Worm (Caenorhabditis elegans): Measurements from ENCODE around the gene Y6G8.8.

Gene Y6G8.8

DNA sequence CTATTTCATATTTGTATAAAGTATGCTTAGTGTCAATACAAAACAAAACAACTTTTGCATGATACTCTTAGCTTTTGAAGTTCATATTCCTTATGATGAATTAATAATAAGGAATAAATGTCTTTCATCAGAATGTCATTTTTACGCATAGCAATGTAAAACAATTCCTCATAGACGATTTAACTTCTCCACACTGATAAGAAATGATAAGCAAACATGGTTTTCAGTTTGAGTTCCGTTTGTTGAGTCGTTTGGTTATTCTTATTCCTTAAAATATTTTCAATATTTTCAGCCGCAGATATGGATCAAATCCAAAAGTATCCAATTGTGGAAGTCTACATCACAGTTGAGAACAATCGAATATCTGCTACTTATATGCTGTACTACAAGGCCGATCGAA lies 4.5 kb downstream of the Y6G8.8 start, which contains the start of gene F57G4.11:
F57G4.11 (plus strand) TSS at position 301 of the 400 bp plus-strand sequence.
- no peak for TF ChIP-seq sptf-1 (tag; optimal IDR thresholded peaks at IDR 0.05)
- no peak for TF ChIP-seq ham-2 (GFP tag; optimal IDR thresholded peaks at IDR 0.05)
- TF ChIP-seq unc-39 (tag; optimal IDR thresholded peaks at IDR 0.05), result no peak
- TF ChIP-seq ceh-83 (GFP tag; optimal IDR thresholded peaks at IDR 0.05), result no peak
- TF ChIP-seq bed-3 (GFP tag; optimal IDR thresholded peaks at IDR 0.05), result no peak
- no peak for TF ChIP-seq nhr-76 (tag; optimal IDR thresholded peaks at IDR 0.05)
- TF ChIP-seq unc-62 (GFP tag; optimal IDR thresholded peaks at IDR 0.05), result no peak
- TF ChIP-seq mab-5 (tag; optimal IDR thresholded peaks at IDR 0.05), result no peak
- TF ChIP-seq tbx-8 (GFP tag; optimal IDR thresholded peaks at IDR 0.05), result no peak
- TF ChIP-seq pha-4 (tag; optimal IDR thresholded peaks at IDR 0.05), result no peak

- no peak for TF ChIP-seq pha-4 (tag; optimal IDR thresholded peaks at IDR 0.05)
- TF ChIP-seq hlh-1 (tag; optimal IDR thresholded peaks at IDR 0.05), result no peak
- no peak for TF ChIP-seq elt-1 (tag; optimal IDR thresholded peaks at IDR 0.05; ENCODE audit: borderline replicate concordance, insufficient read depth)
- no peak for TF ChIP-seq unc-62 (GFP tag; optimal IDR thresholded peaks at IDR 0.05)
- no peak for TF ChIP-seq unc-120 (tag; optimal IDR thresholded peaks at IDR 0.05; ENCODE audit: poor library complexity, severe bottlenecking)
- TF ChIP-seq lin-13 (tag; optimal IDR thresholded peaks at IDR 0.05), result no peak
- TF ChIP-seq nhr-237 (tag; optimal IDR thresholded peaks at IDR 0.05), result no peak
- no peak for TF ChIP-seq nhr-76 (tag; optimal IDR thresholded peaks at IDR 0.05)
- TF ChIP-seq blmp-1 (tag; optimal IDR thresholded peaks at IDR 0.05), result no peak
- TF ChIP-seq sptf-1 (tag; optimal IDR thresholded peaks at IDR 0.05), result no peak
- TF ChIP-seq ztf-11 (tag; optimal IDR thresholded peaks at IDR 0.05), result no peak
- TF ChIP-seq ces-1 (GFP tag; optimal IDR thresholded peaks at IDR 0.05), result no peak
- TF ChIP-seq drap-1 (GFP tag; optimal IDR thresholded peaks at IDR 0.05), result no peak
- TF ChIP-seq ceh-83 (GFP tag; optimal IDR thresholded peaks at IDR 0.05), result no peak
- no peak for TF ChIP-seq ham-2 (GFP tag; optimal IDR thresholded peaks at IDR 0.05)
- TF ChIP-seq cnd-1 (tag; optimal IDR thresholded peaks at IDR 0.05), result no peak
- TF ChIP-seq nhr-2 (tag; optimal IDR thresholded peaks at IDR 0.05), result no peak
- TF ChIP-seq zip-8 (tag; optimal IDR thresholded peaks at IDR 0.05), result no peak
- no peak for TF ChIP-seq M03D4.4 (tag; optimal IDR thresholded peaks at IDR 0.05)
Measured at ce11 chrV:17628566-17628965, 8.2 kb downstream of the Y6G8.8 start, which contains the start of gene F57G4.10. Gene F57G4.10, plus strand, starts transcription at chrV:17628866.

DNA sequence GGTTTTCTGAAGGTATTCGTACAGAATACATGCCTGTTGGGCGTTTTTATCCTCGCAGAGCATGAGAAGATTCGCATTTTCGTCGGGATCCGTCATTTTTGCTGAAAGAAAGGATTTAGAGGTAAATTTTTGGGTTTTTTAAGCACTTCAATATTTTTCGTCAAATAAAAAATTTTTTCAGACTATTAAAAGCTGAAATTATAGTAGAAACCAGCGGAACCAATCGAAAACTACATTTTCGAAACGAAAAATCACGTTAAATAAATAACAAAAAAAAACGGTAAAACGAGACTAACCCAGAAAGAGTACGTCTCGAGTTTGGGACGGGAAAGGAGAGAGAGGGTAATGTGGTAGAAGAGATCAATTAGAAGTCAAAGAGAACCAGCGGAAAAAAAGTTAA lies 30.1 kb downstream of the Y6G8.8 start, which contains the start of gene fbxa-192:
fbxa-192 (minus strand) TSS at position 101 of the 400 bp plus-strand sequence.
- no peak for TF ChIP-seq mls-2 (tag; optimal IDR thresholded peaks at IDR 0.05)
- no peak for TF ChIP-seq ceh-83 (GFP tag; optimal IDR thresholded peaks at IDR 0.05)
- TF ChIP-seq nhr-237 (tag; optimal IDR thresholded peaks at IDR 0.05), result no peak
- no peak for TF ChIP-seq sptf-1 (tag; optimal IDR thresholded peaks at IDR 0.05)
- no peak for TF ChIP-seq ceh-43 (GFP tag; optimal IDR thresholded peaks at IDR 0.05)
- no peak for TF ChIP-seq tbx-8 (GFP tag; optimal IDR thresholded peaks at IDR 0.05)
- no peak for TF ChIP-seq M03D4.4 (tag; optimal IDR thresholded peaks at IDR 0.05)
- TF ChIP-seq ces-1 (GFP tag; optimal IDR thresholded peaks at IDR 0.05), result no peak
- no peak for TF ChIP-seq hlh-1 (tag; optimal IDR thresholded peaks at IDR 0.05)
- TF ChIP-seq nhr-12 (tag; optimal IDR thresholded peaks at IDR 0.05), result no peak

DNA sequence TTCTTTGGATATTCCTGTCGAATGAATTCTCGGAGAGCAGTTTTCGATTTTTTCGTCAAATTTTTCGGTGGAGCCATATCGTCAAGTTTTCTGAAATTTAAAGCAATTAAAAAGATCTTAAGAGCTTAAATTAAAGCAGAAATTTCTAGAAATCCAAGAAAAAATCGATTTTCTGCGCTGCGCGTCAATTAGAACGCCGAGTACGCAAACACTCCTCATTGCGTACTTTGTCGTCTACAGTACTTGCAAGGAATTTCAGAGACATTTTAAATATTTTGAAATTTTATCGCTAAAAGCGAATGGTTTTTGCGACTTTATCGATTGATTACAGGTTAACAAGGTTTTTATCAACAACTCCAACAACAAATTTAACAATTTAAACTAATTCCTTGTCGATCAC lies 34.8 kb downstream of the Y6G8.8 start:
- no peak for TF ChIP-seq elt-1 (tag; optimal IDR thresholded peaks at IDR 0.05; ENCODE audit: borderline replicate concordance, insufficient read depth)
- TF ChIP-seq ztf-11 (tag; optimal IDR thresholded peaks at IDR 0.05), result no peak
- TF ChIP-seq flh-1 (GFP tag; optimal IDR thresholded peaks at IDR 0.05), result no peak
- no peak for TF ChIP-seq drap-1 (GFP tag; optimal IDR thresholded peaks at IDR 0.05)
- no peak for TF ChIP-seq ceh-83 (GFP tag; optimal IDR thresholded peaks at IDR 0.05)
- no peak for TF ChIP-seq sptf-1 (tag; optimal IDR thresholded peaks at IDR 0.05)
- TF ChIP-seq unc-39 (tag; optimal IDR thresholded peaks at IDR 0.05), result no peak
- TF ChIP-seq nhr-76 (tag; optimal IDR thresholded peaks at IDR 0.05), result no peak
- TF ChIP-seq lin-13 (tag; optimal IDR thresholded peaks at IDR 0.05), result no peak
- no peak for TF ChIP-seq nhr-12 (tag; optimal IDR thresholded peaks at IDR 0.05)
- TF ChIP-seq elt-3 (tag; optimal IDR thresholded peaks at IDR 0.05), result no peak
- TF ChIP-seq M03D4.4 (tag; optimal IDR thresholded peaks at IDR 0.05), result no peak
- TF ChIP-seq hlh-1 (tag; optimal IDR thresholded peaks at IDR 0.05), result no peak
- TF ChIP-seq ces-1 (GFP tag; optimal IDR thresholded peaks at IDR 0.05), result no peak
- TF ChIP-seq bed-3 (GFP tag; optimal IDR thresholded peaks at IDR 0.05), result no peak
- TF ChIP-seq blmp-1 (tag; optimal IDR thresholded peaks at IDR 0.05), result no peak
- TF ChIP-seq snpc-4 (tag; optimal IDR thresholded peaks at IDR 0.05), result no peak

DNA sequence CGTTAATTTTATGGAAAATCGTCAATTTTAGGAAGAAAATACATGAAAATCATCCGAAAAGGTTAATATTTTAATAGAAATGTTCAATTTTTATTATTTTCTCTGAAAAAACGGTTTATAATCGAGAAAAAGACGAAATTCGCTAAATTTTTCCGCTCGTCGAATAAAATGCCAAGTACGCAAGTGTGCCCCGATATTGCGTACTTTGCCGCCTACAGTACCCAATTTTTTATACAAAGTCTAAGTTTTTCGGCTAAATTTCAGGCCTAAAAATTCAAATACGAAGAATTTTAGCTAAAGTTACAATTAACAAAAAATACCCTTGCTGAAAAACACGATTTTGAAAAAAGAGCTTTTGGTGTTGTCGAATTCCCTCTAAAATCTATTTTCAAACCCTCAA lies 38.5 kb downstream of the Y6G8.8 start:
- TF ChIP-seq flh-1 (GFP tag; optimal IDR thresholded peaks at IDR 0.05) (no peak), pha-4 (tag; optimal IDR thresholded peaks at IDR 0.05) (no peak), elt-3 (tag; optimal IDR thresholded peaks at IDR 0.05) (no peak), sptf-1 (tag; optimal IDR thresholded peaks at IDR 0.05) (no peak), unc-39 (tag; optimal IDR thresholded peaks at IDR 0.05) (no peak), ceh-43 (GFP tag; optimal IDR thresholded peaks at IDR 0.05) (no peak), mls-2 (tag; optimal IDR thresholded peaks at IDR 0.05) (no peak), sem-2 (GFP tag; optimal IDR thresholded peaks at IDR 0.05) (no peak), ceh-83 (GFP tag; optimal IDR thresholded peaks at IDR 0.05) (no peak), bed-3 (GFP tag; optimal IDR thresholded peaks at IDR 0.05) (no peak)
